Worm (Caenorhabditis elegans) whole organism, young adult: Measurements from ENCODE around the gene pig-1.

Experiments used
- B0019.2 ChIP-seq: fragments of 200-800 bp; sonication (Bioruptor generic); conservative IDR thresholded peaks from 2 replicates; pipeline ENCODE4 v1.3.6; 2022; ENCODE audit warnings: missing genetic modification reagents, missing genetic modification characterization, missing compliant biosample characterization
- B0035.1 ChIP-seq: sonication (generic microtip); optimal IDR thresholded peaks from 2 replicates; lab custom pipeline; 2016; ENCODE audit warnings: missing genetic modification characterization, mild to moderate bottlenecking, missing compliant biosample characterization, missing genotype, missing genetic modification reagents
- F10E7.11 ChIP-seq: sonication (generic microtip); optimal IDR thresholded peaks from 2 replicates; lab custom pipeline; 2017; ENCODE audit warnings: mild to moderate bottlenecking, missing genetic modification characterization, moderate library complexity, missing compliant biosample characterization
- F23B12.7 ChIP-seq: sonication (generic microtip); optimal IDR thresholded peaks from 2 replicates; lab custom pipeline; 2017; ENCODE audit warnings: missing genetic modification characterization, mild to moderate bottlenecking, missing compliant biosample characterization, antibody characterized with exemption, moderate library complexity; ENCODE audit not compliant: insufficient read depth
- F52B5.7 ChIP-seq: sonication (generic microtip); optimal IDR thresholded peaks from 2 replicates; lab custom pipeline; 2016; ENCODE audit warnings: mild to moderate bottlenecking, missing genetic modification characterization, missing compliant biosample characterization
- F57A8.1 ChIP-seq: fragments of 200-800 bp; sonication (Bioruptor generic); optimal IDR thresholded peaks from 2 replicates; lab custom pipeline; 2018; ENCODE audit warnings: mild to moderate bottlenecking, missing genetic modification characterization, moderate library complexity, missing compliant biosample characterization
- K11D2.4 ChIP-seq: fragments of 200-800 bp; sonication (Bioruptor generic); IDR thresholded peaks from 2 replicates; pipeline ENCODE4 v1.3.6; 2022; ENCODE audit warnings: missing genetic modification reagents, missing genetic modification characterization, missing compliant biosample characterization
- Y53F4B.3 ChIP-seq: fragments of 200-800 bp; sonication (Bioruptor generic); IDR thresholded peaks from 2 replicates; pipeline ENCODE4 v1.3.6; 2022; ENCODE audit warnings: missing genetic modification reagents, missing genetic modification characterization, missing compliant biosample characterization
- akir-1 ChIP-seq: fragments of 200-800 bp; sonication (Bioruptor generic); optimal IDR thresholded peaks from 2 replicates; lab custom pipeline; 2018; ENCODE audit warnings: mild to moderate bottlenecking, missing genetic modification characterization, moderate library complexity, missing compliant biosample characterization
- ama-1 ChIP-seq, 3 experiments: fragments of 150-350 bp in 1 of 3; sonication (generic microtip) in 2 of 3; optimal IDR thresholded peaks; 2 replicates each; lab custom pipeline; 2014 to 2018; ENCODE audit warnings: missing biosample characterization in 2 of 3, missing genetic modification characterization in 2 of 3, missing genetic modification reagents in 2 of 3
- aptf-3 ChIP-seq: fragments of 200-800 bp; sonication (Bioruptor generic); IDR thresholded peaks from 2 replicates; pipeline ENCODE4 v1.3.6; 2022; ENCODE audit warnings: missing genetic modification characterization, missing compliant biosample characterization
- attf-6 ChIP-seq: fragments of 200-800 bp; sonication (Bioruptor generic); IDR thresholded peaks from 2 replicates; pipeline ENCODE4 v1.3.6; 2022; ENCODE audit warnings: missing genetic modification reagents, missing genetic modification characterization, missing compliant biosample characterization
- cebp-2 ChIP-seq: fragments of 200-800 bp; sonication (Bioruptor generic); IDR thresholded peaks from 2 replicates; pipeline ENCODE4 v1.3.6; 2022; ENCODE audit warnings: missing genetic modification characterization, missing compliant biosample characterization
- chd-7 ChIP-seq: sonication (generic microtip); optimal IDR thresholded peaks from 2 replicates; lab custom pipeline; 2016; ENCODE audit warnings: mild to moderate bottlenecking, missing genetic modification characterization, moderate library complexity, missing compliant biosample characterization
- dox-1 ChIP-seq: fragments of 200-800 bp; sonication (Bioruptor generic); IDR thresholded peaks from 2 replicates; pipeline ENCODE4 v1.3.6; 2022; ENCODE audit warnings: missing genetic modification reagents, missing genetic modification characterization, missing compliant biosample characterization
- egl-44 ChIP-seq: fragments of 200-800 bp; sonication (Bioruptor generic); IDR thresholded peaks from 2 replicates; pipeline ENCODE4 v1.3.6; 2022; ENCODE audit warnings: missing genetic modification reagents, missing genetic modification characterization, missing compliant biosample characterization
- egrh-3 ChIP-seq: fragments of 200-800 bp; sonication (Bioruptor generic); IDR thresholded peaks from 2 replicates; pipeline ENCODE4 v1.3.6; 2022; ENCODE audit warnings: missing genetic modification reagents, missing genetic modification characterization, missing compliant biosample characterization
- gei-17 ChIP-seq: fragments of 200-800 bp; sonication (Bioruptor generic); optimal IDR thresholded peaks from 2 replicates; lab custom pipeline; 2018; ENCODE audit warnings: mild to moderate bottlenecking, missing genetic modification characterization, missing compliant biosample characterization
- hlh-26 ChIP-seq: fragments of 200-800 bp; sonication (Bioruptor generic); conservative IDR thresholded peaks from 2 replicates; pipeline ENCODE4 v1.3.6; 2022; ENCODE audit warnings: missing genetic modification reagents, missing genetic modification characterization, missing compliant biosample characterization
- hmg-1.2 ChIP-seq: fragments of 200-800 bp; sonication (Bioruptor generic); IDR thresholded peaks from 2 replicates; pipeline ENCODE4 v1.3.6; 2022; ENCODE audit warnings: missing genetic modification reagents, missing genetic modification characterization, missing compliant biosample characterization
- hmg-20 ChIP-seq: fragments of 200-800 bp; sonication (Bioruptor generic); IDR thresholded peaks from 2 replicates; pipeline ENCODE4 v1.3.6; 2022; ENCODE audit warnings: missing genetic modification reagents, missing genetic modification characterization, missing compliant biosample characterization
- hrde-1 ChIP-seq: sonication (generic microtip); optimal IDR thresholded peaks from 2 replicates; lab custom pipeline; 2016; ENCODE audit warnings: missing genetic modification characterization, mild to moderate bottlenecking, missing compliant biosample characterization, moderate library complexity, missing genotype, missing genetic modification reagents, borderline replicate concordance
- madf-10 ChIP-seq: sonication (generic microtip); optimal IDR thresholded peaks from 2 replicates; lab custom pipeline; 2016; ENCODE audit warnings: mild to moderate bottlenecking, missing genetic modification characterization, missing compliant biosample characterization
- nfyb-1 ChIP-seq: fragments of 200-800 bp; sonication (Bioruptor generic); IDR thresholded peaks from 2 replicates; pipeline ENCODE4 v1.3.6; 2022; ENCODE audit warnings: missing genetic modification reagents, missing genetic modification characterization, missing compliant biosample characterization
- nhr-179 ChIP-seq: sonication (generic microtip); optimal IDR thresholded peaks from 2 replicates; lab custom pipeline; 2016; ENCODE audit warnings: mild to moderate bottlenecking, missing genetic modification characterization, missing compliant biosample characterization
- nhr-27 ChIP-seq: fragments of 200-800 bp; sonication (Bioruptor generic); optimal IDR thresholded peaks from 2 replicates; lab custom pipeline; 2018; ENCODE audit warnings: mild to moderate bottlenecking, missing genetic modification characterization, moderate library complexity, missing compliant biosample characterization
- nhr-80 ChIP-seq: sonication (generic microtip); optimal IDR thresholded peaks from 2 replicates; lab custom pipeline; 2016; ENCODE audit warnings: missing genetic modification characterization, missing compliant biosample characterization
- nhr-90 ChIP-seq: sonication (generic microtip); optimal IDR thresholded peaks from 2 replicates; lab custom pipeline; 2016; ENCODE audit warnings: missing genotype, mild to moderate bottlenecking, missing genetic modification characterization, missing compliant biosample characterization
- snpc-4 ChIP-seq, 5 experiments: fragments of 150-350 bp in 1 of 5; sonication (generic microtip) in 4 of 5; optimal IDR thresholded peaks; 2 replicates each; lab custom pipeline; 2014 to 2018; ENCODE audit warnings: missing genetic modification characterization in 5 of 5, missing biosample characterization in 3 of 5, antibody characterized with exemption in 2 of 5, mild to moderate bottlenecking in 2 of 5, missing compliant biosample characterization in 2 of 5, missing genotype in 2 of 5, moderate library complexity in 2 of 5, missing genetic modification reagents in 1 of 5
- tbx-9 ChIP-seq: sonication (generic microtip); optimal IDR thresholded peaks from 2 replicates; lab custom pipeline; 2016; ENCODE audit warnings: borderline replicate concordance, missing genetic modification characterization, inconsistent platforms, missing compliant biosample characterization
- ztf-25 ChIP-seq: fragments of 200-800 bp; sonication (Bioruptor generic); IDR thresholded peaks from 2 replicates; pipeline ENCODE4 v1.3.6; 2022; ENCODE audit warnings: missing genetic modification reagents, missing genetic modification characterization, missing compliant biosample characterization
- ztf-28 ChIP-seq: fragments of 200-800 bp; sonication (Bioruptor generic); IDR thresholded peaks from 2 replicates; pipeline ENCODE4 v1.3.6; 2022; ENCODE audit warnings: missing genetic modification reagents, missing genetic modification characterization, missing compliant biosample characterization

The pig-1 gene

DNA sequence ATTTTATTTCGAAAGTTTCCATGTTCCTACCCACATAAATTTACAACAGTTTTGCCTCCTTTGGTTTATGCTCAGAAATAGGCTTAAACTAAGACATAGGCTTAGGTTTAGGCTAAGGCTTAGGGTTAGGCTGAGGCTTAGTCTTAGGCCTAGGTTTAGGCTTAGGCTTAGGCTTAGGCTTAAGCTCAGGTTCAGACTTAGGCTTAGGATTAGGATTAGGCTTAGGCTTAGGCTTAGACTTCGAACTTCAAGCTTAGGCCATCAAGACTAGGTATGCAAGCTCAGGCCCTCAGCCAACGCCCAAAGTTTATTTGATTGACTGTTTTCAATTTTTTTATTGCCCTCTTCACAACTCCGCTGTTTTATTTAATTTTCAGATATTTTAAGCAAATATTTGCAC, 26.6 kb upstream of the pig-1 start:
- TF ChIP-seq nhr-179 (tag; lab: Kevin White, UChicago) (no peak), nhr-27 (no peak), nhr-90 (tag; lab: Kevin White, UChicago) (no peak), Y53F4B.3 (GFP tag; lab: Robert Waterston, UW) (no peak), cebp-2 (GFP tag; lab: Robert Waterston, UW) (no peak), ztf-25 (no peak), hrde-1 (tag; lab: Kevin White, UChicago) (no peak), K11D2.4 (no peak), hmg-20 (no peak), egl-44 (GFP tag; lab: Robert Waterston, UW) (no peak), chd-7 (tag; lab: Kevin White, UChicago) (no peak), B0035.1 (tag; lab: Kevin White, UChicago) (no peak), nfyb-1 (GFP tag; lab: Robert Waterston, UW) (no peak), ama-1 (optimal IDR thresholded peaks at IDR 0.05; lab: Kevin White, UChicago) (no peak), ama-1 (GFP tag; optimal IDR thresholded peaks at IDR 0.05; lab: Kevin White, UChicago) (no peak), hmg-1.2 (GFP tag; lab: Robert Waterston, UW) (no peak), aptf-3 (GFP tag; lab: Robert Waterston, UW) (no peak), madf-10 (no peak), F23B12.7 (tag; lab: Kevin White, UChicago) (no peak)
- TF ChIP-seq, all 124 proteins: peak for 0

DNA sequence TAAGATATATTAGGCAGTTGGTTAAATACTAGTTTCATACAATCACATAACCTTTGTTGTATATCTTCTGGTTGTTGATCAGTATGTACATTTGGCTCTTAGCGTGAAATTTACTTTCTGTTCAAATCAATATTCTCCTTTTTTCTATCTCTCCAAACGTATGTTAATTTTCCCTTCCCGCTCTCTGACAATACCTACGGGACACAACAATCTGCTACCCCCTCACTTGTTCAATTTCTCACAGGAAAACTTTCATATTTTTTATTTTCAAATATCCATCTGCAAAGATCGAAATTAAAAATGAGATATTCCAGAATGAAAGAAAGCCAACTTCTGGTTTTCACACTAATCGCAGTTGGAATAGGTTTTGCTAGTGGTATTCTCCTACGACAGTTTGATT, 12.6 kb upstream of the pig-1 start, which contains the start of gene glt-7:
TSS of gene glt-7 (plus strand) at position 301 of the 400 bp plus-strand sequence.
- TF ChIP-seq hlh-26 (no peak), Y53F4B.3 (GFP tag; lab: Robert Waterston, UW) (no peak), egrh-3 (GFP tag; lab: Robert Waterston, UW) (no peak), akir-1 (GFP tag; lab: Kevin White, UChicago) (no peak), gei-17 (GFP tag; lab: Kevin White, UChicago) (no peak), dox-1 (GFP tag; lab: Robert Waterston, UW) (no peak), attf-6 (no peak), snpc-4 (GFP tag; optimal IDR thresholded peaks at IDR 0.05; lab: Kevin White, UChicago) (no peak), snpc-4 (tag; optimal IDR thresholded peaks at IDR 0.05; lab: Kevin White, UChicago) (no peak), F57A8.1 (no peak), tbx-9 (tag; lab: Kevin White, UChicago) (no peak), F10E7.11 (tag; lab: Kevin White, UChicago) (no peak), F52B5.7 (tag; lab: Kevin White, UChicago) (no peak)

DNA sequence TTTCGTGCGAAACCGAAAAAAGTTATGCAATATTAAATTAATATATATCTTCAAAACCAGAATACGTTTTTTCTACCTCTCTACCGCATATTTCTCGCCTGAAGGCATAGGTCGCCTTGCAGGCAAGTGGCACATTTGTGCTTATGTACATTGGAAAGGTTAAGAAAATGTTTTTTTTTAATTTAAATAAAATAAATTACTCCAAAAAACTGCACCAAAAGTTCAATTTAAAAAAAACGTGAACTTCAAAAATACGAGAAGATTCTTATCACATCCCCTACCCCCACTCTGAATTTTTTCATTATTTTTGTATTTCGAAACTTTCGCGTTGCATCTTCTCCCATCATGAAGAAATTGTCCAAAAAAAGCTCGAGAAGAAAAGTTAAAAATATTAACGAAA, 5.1 kb upstream of the pig-1 start, which contains the start of gene W03G1.2:
TSS of gene W03G1.2 (plus strand) at position 301 of the 400 bp plus-strand sequence.
- no peak for TF ChIP-seq nhr-80

DNA sequence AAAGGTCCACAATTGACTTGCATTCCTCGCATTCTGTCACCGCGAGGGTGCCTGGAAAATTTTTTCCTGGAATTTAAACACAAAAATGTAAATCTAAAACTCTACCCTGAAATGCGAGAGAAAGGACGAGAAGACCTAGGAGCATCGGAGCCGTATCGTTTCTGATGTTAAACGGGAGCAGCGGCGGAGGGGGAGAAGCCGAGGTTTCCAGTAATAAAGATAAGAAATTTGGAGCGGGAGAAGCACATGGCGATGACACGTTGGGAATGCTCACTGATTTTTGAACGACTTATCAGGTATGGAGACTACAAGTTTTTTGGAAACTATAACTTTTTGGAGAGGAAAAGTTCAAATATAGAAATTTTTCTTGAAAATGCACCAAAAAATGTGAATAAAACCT, 4.3 kb upstream of the pig-1 start, which contains the start of gene asm-3:
TSS of gene asm-3 (minus strand) at position 215 of the 400 bp plus-strand sequence.
- TF ChIP-seq nhr-80 (peak; percentile 89), B0019.2 (GFP tag; lab: Robert Waterston, UW) (no peak)

ce11 chrIV:522566-522965, 3.3 kb upstream of the pig-1 start:
- TF ChIP-seq ztf-28, result no peak
- TF ChIP-seq nhr-80, result peak; percentile 63
